Worm (Caenorhabditis elegans) whole organism, L4 larva: Measurements from ENCODE around the gene K11E4.6.

Experiments
- daf-12 ChIP-seq: fragments of 150-350 bp; optimal IDR thresholded peaks from 2 replicates; lab custom pipeline; 2014; ENCODE audit warnings: missing biosample characterization, missing genetic modification reagents, missing genetic modification characterization
- daf-8 ChIP-seq: fragments of 200-800 bp; sonication (Bioruptor generic); IDR thresholded peaks from 2 replicates; pipeline ENCODE4 v1.3.6; 2022; ENCODE audit warnings: missing genetic modification characterization, missing compliant biosample characterization
- fos-1 ChIP-seq: fragments of 150-350 bp; optimal IDR thresholded peaks from 2 replicates; lab custom pipeline; 2014; ENCODE audit warnings: missing biosample characterization, missing genetic modification characterization
- hif-1 ChIP-seq, 2 experiments: sonication (generic microtip); optimal IDR thresholded peaks; 2 replicates each; lab custom pipeline; 2016 to 2017; ENCODE audit warnings: missing compliant biosample characterization in 2 of 2, missing genetic modification characterization in 2 of 2, missing genetic modification reagents in 2 of 2, missing genotype in 2 of 2, mild to moderate bottlenecking in 1 of 2
- hlh-30 ChIP-seq: sonication (generic microtip); optimal IDR thresholded peaks from 2 replicates; lab custom pipeline; 2017; ENCODE audit warnings: antibody characterized with exemption, mild to moderate bottlenecking, missing genetic modification characterization, missing compliant biosample characterization; ENCODE audit not compliant: insufficient read depth
- lin-1 ChIP-seq: fragments of 200-800 bp; sonication (Bioruptor generic); IDR thresholded peaks from 2 replicates; pipeline ENCODE4 v1.3.6; 2022; ENCODE audit warnings: missing genetic modification reagents, missing genetic modification characterization, missing compliant biosample characterization
- nhr-76 ChIP-seq: fragments of 150-350 bp; optimal IDR thresholded peaks from 2 replicates; lab custom pipeline; 2014; ENCODE audit warnings: missing biosample characterization, missing genetic modification characterization
- php-3 ChIP-seq: fragments of 200-800 bp; sonication (Bioruptor generic); IDR thresholded peaks from 2 replicates; pipeline ENCODE4 v1.3.6; 2022; ENCODE audit warnings: missing genetic modification reagents, missing genetic modification characterization, missing compliant biosample characterization
- unc-62 ChIP-seq, 3 experiments: fragments of 150-350 bp in 1 of 3; sonication (generic microtip); optimal IDR thresholded peaks in 2 of 3; peaks in 1 of 3; 1 replicate in 1 of 3; 2 replicates in 2 of 3; lab custom pipeline; 2014 to 2017; ENCODE audit warnings: missing biosample characterization in 3 of 3, missing genetic modification characterization in 3 of 3, missing genetic modification reagents in 3 of 3, missing genotype in 1 of 3

ce11 chrX:13717053-13717671 lies 7.3 kb upstream of the K11E4.6 start, which contains the start of gene shc-3:
- TF ChIP-seq nhr-76 (tag; lab: Kevin White, UChicago) (no peak), fos-1 (tag; lab: Kevin White, UChicago) (no peak), hlh-30 (tag; lab: Kevin White, UChicago) (no peak), daf-8 (no peak), php-3 (no peak), unc-62 (GFP tag; optimal IDR thresholded peaks at IDR 0.05 in 1 of 2; lab: Kevin White, UChicago) (peak in 1 of 2 experiments; percentile 93), unc-62 (tag; optimal IDR thresholded peaks at IDR 0.05; lab: Kevin White, UChicago) (no peak), daf-12 (tag; lab: Kevin White, UChicago) (no peak), hif-1 (tag; optimal IDR thresholded peaks at IDR 0.05; lab: Kevin White, UChicago) (no peak), lin-1 (no peak)
